Worm (Caenorhabditis elegans) whole organism, young adult: ENCODE data around the gene bre-5.

Source experiments
- C17E4.6 ChIP-seq: fragments of 200-800 bp; sonication (Bioruptor generic); IDR thresholded peaks from 2 replicates; pipeline ENCODE4 v1.3.6; 2022; ENCODE audit warnings: missing genetic modification reagents, missing genetic modification characterization, missing compliant biosample characterization
- K11D2.4 ChIP-seq: fragments of 200-800 bp; sonication (Bioruptor generic); IDR thresholded peaks from 2 replicates; pipeline ENCODE4 v1.3.6; 2022; ENCODE audit warnings: missing genetic modification reagents, missing genetic modification characterization, missing compliant biosample characterization
- ama-1 ChIP-seq, 3 experiments: fragments of 150-350 bp in 1 of 3; sonication (generic microtip) in 2 of 3; optimal IDR thresholded peaks; 2 replicates each; lab custom pipeline; 2014 to 2018; ENCODE audit warnings: missing biosample characterization in 2 of 3, missing genetic modification characterization in 2 of 3, missing genetic modification reagents in 2 of 3
- dox-1 ChIP-seq: fragments of 200-800 bp; sonication (Bioruptor generic); IDR thresholded peaks from 2 replicates; pipeline ENCODE4 v1.3.6; 2022; ENCODE audit warnings: missing genetic modification reagents, missing genetic modification characterization, missing compliant biosample characterization
- egl-18 ChIP-seq: fragments of 200-800 bp; sonication (Bioruptor generic); IDR thresholded peaks from 2 replicates; pipeline ENCODE4 v1.3.6; 2022; ENCODE audit warnings: missing genetic modification reagents, missing genetic modification characterization, missing compliant biosample characterization
- him-1 ChIP-seq: sonication (generic microtip); optimal IDR thresholded peaks from 2 replicates; lab custom pipeline; 2016; ENCODE audit warnings: missing genotype, missing genetic modification reagents, missing genetic modification characterization, missing compliant biosample characterization
- hmg-1.2 ChIP-seq: fragments of 200-800 bp; sonication (Bioruptor generic); IDR thresholded peaks from 2 replicates; pipeline ENCODE4 v1.3.6; 2022; ENCODE audit warnings: missing genetic modification reagents, missing genetic modification characterization, missing compliant biosample characterization
- nhr-90 ChIP-seq: sonication (generic microtip); optimal IDR thresholded peaks from 2 replicates; lab custom pipeline; 2016; ENCODE audit warnings: missing genotype, mild to moderate bottlenecking, missing genetic modification characterization, missing compliant biosample characterization

ce11 chrIV:12078907-12079523 is 28.0 kb upstream of the bre-5 start, which contains the start of gene lex-1:
- TF ChIP-seq him-1 (tag; lab: Kevin White, UChicago) (no peak), K11D2.4 (GFP tag; lab: Robert Waterston, UW) (no peak), dox-1 (GFP tag; lab: Robert Waterston, UW) (no peak), nhr-90 (tag; lab: Kevin White, UChicago) (no peak), ama-1 (optimal IDR thresholded peaks at IDR 0.05; lab: Kevin White, UChicago) (no peak), ama-1 (GFP tag; optimal IDR thresholded peaks at IDR 0.05; lab: Kevin White, UChicago) (no peak), egl-18 (GFP tag; lab: Robert Waterston, UW) (no peak), hmg-1.2 (no peak), C17E4.6 (GFP tag; lab: Robert Waterston, UW) (no peak)
